Fruit fly (Drosophila melanogaster) whole organism: ENCODE measurements around the gene Cisd2.

Source experiments
- EcR ChIP-seq, 2 experiments: fragments of >200 bp; optimal IDR thresholded peaks; 2 replicates each; lab custom pipeline; 2017; ENCODE audit warnings: missing biosample characterization in 2 of 2, missing genetic modification characterization in 2 of 2, missing genetic modification reagents in 2 of 2
- psq ChIP-seq: fragments of >200 bp; optimal IDR thresholded peaks from 2 replicates; lab custom pipeline; 2017
- usp ChIP-seq: fragments of >200 bp; optimal IDR thresholded peaks from 2 replicates; lab custom pipeline; 2017; ENCODE audit warnings: missing biosample characterization, missing genetic modification characterization, mixed read lengths

dm6 chr3R:29206198-29207011 lies 16.8 kb downstream of the Cisd2 start:
- TF ChIP-seq usp (GFP tag; lab: Kevin White, UChicago): no peak
- TF ChIP-seq psq: no peak
- no peak for TF ChIP-seq EcR (GFP tag; optimal IDR thresholded peaks at IDR 0.05; lab: Kevin White, UChicago)
